Fruit fly (Drosophila melanogaster) whole organism, embryonic: ENCODE measurements around the gene Gs2.
A peak's percentile ranks its signal among the peaks of the same experiment; 100 is the strongest.

Experiments used
- CG10543 ChIP-seq: fragments of 200-800 bp; sonication (Bioruptor generic); optimal IDR thresholded peaks from 3 replicates; lab custom pipeline; 2017; ENCODE audit warnings: missing biosample characterization, mild to moderate bottlenecking, missing genetic modification characterization, moderate library complexity
- CG12299 ChIP-seq: fragments of 200-800 bp; sonication (Bioruptor generic); optimal IDR thresholded peaks from 2 replicates; lab custom pipeline; 2018; ENCODE audit warnings: missing biosample characterization, mild to moderate bottlenecking, missing genetic modification characterization
- CG13894 ChIP-seq: fragments of 200-800 bp; sonication (Bioruptor generic); optimal IDR thresholded peaks from 3 replicates; lab custom pipeline; 2018; ENCODE audit warnings: missing biosample characterization, mild to moderate bottlenecking, missing genetic modification characterization, moderate library complexity
- CG15269 ChIP-seq: fragments of 200-800 bp; sonication (Bioruptor generic); optimal IDR thresholded peaks from 2 replicates; lab custom pipeline; 2018; ENCODE audit warnings: missing biosample characterization, mild to moderate bottlenecking, missing genetic modification characterization, moderate library complexity
- CG15479 ChIP-seq: fragments of 200-800 bp; sonication (Bioruptor generic); optimal IDR thresholded peaks from 3 replicates; lab custom pipeline; 2019; ENCODE audit warnings: missing biosample characterization, mild to moderate bottlenecking, missing genetic modification characterization, moderate library complexity
- CG1602 ChIP-seq: fragments of 200-800 bp; sonication (Bioruptor generic); optimal IDR thresholded peaks from 3 replicates; lab custom pipeline; 2016; ENCODE audit warnings: missing biosample characterization, missing genetic modification characterization
- CG31441 ChIP-seq: fragments of 200-800 bp; sonication (Bioruptor generic); IDR thresholded peaks from 2 replicates; pipeline ENCODE4 v1.3.6; 2022; ENCODE audit warnings: missing biosample characterization, missing genetic modification characterization
- CG3163 ChIP-seq: fragments of 200-800 bp; sonication (Bioruptor generic); optimal IDR thresholded peaks from 3 replicates; lab custom pipeline; 2016; ENCODE audit warnings: missing biosample characterization, missing genetic modification characterization
- CG32767 ChIP-seq: fragments of 200-800 bp; sonication (Bioruptor generic); IDR thresholded peaks from 2 replicates; pipeline ENCODE4 v1.3.6; 2022; ENCODE audit warnings: missing biosample characterization, missing genetic modification characterization
- CG4404 ChIP-seq: fragments of 200-800 bp; sonication (Bioruptor generic); IDR thresholded peaks from 2 replicates; pipeline ENCODE4 v1.3.6; 2022; ENCODE audit warnings: missing biosample characterization, missing genetic modification characterization
- Ets65A ChIP-seq: fragments of 200-800 bp; sonication (Bioruptor generic); peaks from one replicate; lab custom pipeline; 2016; ENCODE audit warnings: missing biosample characterization, missing genetic modification characterization
- PHDP ChIP-seq: fragments of 200-800 bp; sonication (Bioruptor generic); optimal IDR thresholded peaks from 3 replicates; lab custom pipeline; 2018; ENCODE audit warnings: missing biosample characterization, mild to moderate bottlenecking, missing genetic modification characterization, moderate library complexity
- Six4 ChIP-seq: fragments of 200-800 bp; sonication (Bioruptor generic); optimal IDR thresholded peaks from 2 replicates; lab custom pipeline; 2016; ENCODE audit warnings: missing biosample characterization, missing genetic modification characterization
- br ChIP-seq: fragments of >200 bp; optimal IDR thresholded peaks from 2 replicates; lab custom pipeline; 2017
- chif ChIP-seq, 2 experiments: fragments of 200-800 bp; sonication (Bioruptor generic); optimal IDR thresholded peaks; 3 replicates each; lab custom pipeline; 2016; ENCODE audit warnings: missing biosample characterization in 2 of 2, missing genetic modification characterization in 2 of 2
- crc ChIP-seq: fragments of 200-800 bp; sonication (Bioruptor generic); optimal IDR thresholded peaks from 2 replicates; lab custom pipeline; 2016; ENCODE audit warnings: missing biosample characterization, missing genetic modification characterization
- dpn ChIP-seq, 2 experiments: fragments of 200-800 bp; sonication (Bioruptor generic); optimal IDR thresholded peaks; 3 replicates each; lab custom pipeline; 2016; ENCODE audit warnings: missing biosample characterization in 2 of 2, missing genetic modification characterization in 2 of 2
- mld ChIP-seq: fragments of 200-800 bp; sonication (Bioruptor generic); IDR thresholded peaks from 3 replicates; pipeline ENCODE4 v1.3.6; 2022; ENCODE audit warnings: missing biosample characterization, missing genetic modification characterization; ENCODE audit not compliant: partially characterized antibody
- odd ChIP-seq: fragments of 200-800 bp; sonication (Bioruptor generic); optimal IDR thresholded peaks from 2 replicates; lab custom pipeline; 2017; ENCODE audit warnings: missing biosample characterization, mild to moderate bottlenecking, missing genetic modification characterization
- p53 ChIP-seq: fragments of 200-800 bp; sonication (Bioruptor generic); optimal IDR thresholded peaks from 2 replicates; lab custom pipeline; 2016; ENCODE audit warnings: missing biosample characterization, missing genetic modification characterization
- peb ChIP-seq: fragments of 200-800 bp; sonication (Bioruptor generic); IDR thresholded peaks from 2 replicates; pipeline ENCODE4 v1.3.6; 2022; ENCODE audit warnings: missing biosample characterization, missing genetic modification characterization
- ranshi ChIP-seq: fragments of 200-800 bp; sonication (Bioruptor generic); IDR thresholded peaks from 2 replicates; pipeline ENCODE4 v1.3.6; 2022; ENCODE audit warnings: missing biosample characterization, missing genetic modification characterization
- row ChIP-seq: fragments of 200-800 bp; sonication (Bioruptor generic); IDR thresholded peaks from 3 replicates; pipeline ENCODE4 v1.3.6; 2022; ENCODE audit warnings: missing biosample characterization, missing genetic modification characterization
- sens ChIP-seq: fragments of 200-800 bp; sonication (Bioruptor generic); peaks from one replicate; lab custom pipeline; 2016; ENCODE audit warnings: missing biosample characterization, missing genetic modification characterization
- tna ChIP-seq: fragments of 200-800 bp; sonication (Bioruptor generic); IDR thresholded peaks from 2 replicates; pipeline ENCODE4 v1.3.6; 2022; ENCODE audit warnings: missing biosample characterization, missing genetic modification characterization; ENCODE audit not compliant: partially characterized antibody
- tup ChIP-seq: fragments of 200-800 bp; sonication (Bioruptor generic); optimal IDR thresholded peaks from 2 replicates; lab custom pipeline; 2016; ENCODE audit warnings: missing biosample characterization, mild to moderate bottlenecking, missing genetic modification characterization, moderate library complexity

Gene Gs2

dm6 chrX:11468304-11468703, 45.7 kb downstream of the Gs2 start (continued):
- TF ChIP-seq PHDP (tag; lab: Kevin White, UChicago) (no peak), CG32767 (GFP tag; lab: Robert Waterston, UW) (no peak), CG13894 (tag; lab: Kevin White, UChicago) (no peak), CG31441 (GFP tag; lab: Robert Waterston, UW) (0 out of 2 replicates have a peak, but pooled peaks have one; percentile 18), CG15269 (tag; lab: Kevin White, UChicago) (no peak), crc (GFP tag; lab: Kevin White, UChicago) (no peak), odd (no peak), dpn (GFP tag; optimal IDR thresholded peaks at IDR 0.05; lab: Kevin White, UChicago) (no peak), CG10543 (GFP tag; lab: Kevin White, UChicago) (no peak)

dm6 chrX:11476758-11477157, 54.1 kb downstream of the Gs2 start, which contains the start of gene Cyp4g15:
Gene Cyp4g15, plus strand, starts transcription at chrX:11477058.
- TF ChIP-seq peb (GFP tag; lab: Robert Waterston, UW) (no peak), CG3163 (GFP tag; lab: Kevin White, UChicago) (no peak), CG15479 (GFP tag; lab: Kevin White, UChicago) (no peak), p53 (GFP tag; lab: Kevin White, UChicago) (no peak), mld (no peak), CG1602 (GFP tag; lab: Kevin White, UChicago) (no peak), br (lab: Kevin White, UChicago) (no peak), ranshi (GFP tag; lab: Robert Waterston, UW) (no peak), Six4 (no peak), tup (GFP tag; lab: Kevin White, UChicago) (no peak), CG4404 (GFP tag; lab: Robert Waterston, UW) (no peak), Ets65A (peak; percentile 78), row (0 out of 3 replicates have a peak, but pooled peaks have one; percentile 15), chif (GFP tag; optimal IDR thresholded peaks at IDR 0.05; lab: Kevin White, UChicago) (no peak), tna (GFP tag; lab: Robert Waterston, UW) (no peak), CG12299 (no peak), sens (GFP tag; lab: Kevin White, UChicago) (peak; percentile 73)
